Fruit fly (Drosophila melanogaster) Kc167 (cell line): ENCODE measurements around the gene Actbeta.

Experiments used
- h ChIP-seq: fragments of >200 bp; optimal IDR thresholded peaks from 3 replicates; lab custom pipeline; 2018; ENCODE audit warnings: missing external identifiers
- insv ChIP-seq: fragments of >200 bp; optimal IDR thresholded peaks from 3 replicates; lab custom pipeline; 2018; ENCODE audit warnings: missing external identifiers
- psq ChIP-seq: fragments of >200 bp; optimal IDR thresholded peaks from 2 replicates; lab custom pipeline; 2017; ENCODE audit warnings: missing external identifiers

DNA sequence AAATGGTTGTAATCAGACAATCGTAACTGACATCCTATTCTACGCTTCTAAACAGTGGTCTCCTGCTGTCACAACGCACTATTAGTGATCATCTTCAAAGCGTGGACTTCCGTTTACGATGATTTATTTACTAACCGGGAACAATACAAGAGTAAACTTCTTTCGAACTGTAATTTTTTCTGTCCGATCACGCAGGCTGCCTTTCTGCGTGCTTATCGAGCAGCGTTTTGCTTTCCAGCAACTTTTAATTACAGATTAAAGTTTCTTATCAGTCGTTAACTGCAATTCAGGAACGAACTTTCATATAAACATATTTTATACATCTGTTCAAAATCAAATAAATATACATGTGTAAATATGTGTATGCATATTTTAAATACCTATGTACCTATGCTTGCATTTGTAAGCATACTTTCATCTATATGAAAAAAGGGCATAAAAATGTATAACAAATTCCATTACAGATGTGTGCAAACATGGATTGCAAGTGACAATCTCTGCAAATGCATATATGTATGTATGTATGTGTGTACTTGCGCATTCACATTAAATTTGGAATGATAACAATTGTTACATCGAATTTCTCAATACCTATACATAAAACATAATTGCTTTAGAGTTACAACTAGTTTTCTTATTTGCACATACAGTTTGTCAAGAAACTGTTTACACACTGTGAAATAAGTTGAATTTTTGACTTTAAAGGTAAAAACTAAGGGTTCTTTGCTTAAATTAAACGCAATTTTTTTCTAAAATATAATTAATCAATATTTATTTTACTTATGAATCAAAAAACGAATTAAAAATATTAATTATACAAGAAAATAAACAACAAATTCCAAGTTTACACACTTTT, 21.4 kb downstream of the Actbeta start:
- no peak for TF ChIP-seq h
- no peak for TF ChIP-seq psq
- no peak for TF ChIP-seq insv (lab: Kevin White, UChicago)
